Fruit fly (Drosophila melanogaster): Measurements from ENCODE around the gene CG11151.
A peak's percentile ranks its signal among the peaks of the same experiment; 100 is the strongest.

CG11151 gene

dm6 chrX:13787282-13787850 is 47.8 kb downstream of the CG11151 start (continued):
- TF ChIP-seq Doc2 (GFP tag; IDR thresholded peaks at IDR 0.05), result no peak
- TF ChIP-seq CG12942 (GFP tag; optimal IDR thresholded peaks at IDR 0.05), result no peak
- TF ChIP-seq CG6689 (GFP tag; IDR thresholded peaks at IDR 0.05), result no peak
- TF ChIP-seq exex (tag; optimal IDR thresholded peaks at IDR 0.05), result no peak
- no peak for TF ChIP-seq bigmax (GFP tag; optimal IDR thresholded peaks at IDR 0.05)
- no peak for TF ChIP-seq Ravus (GFP tag; IDR thresholded peaks at IDR 0.05)
- no peak for TF ChIP-seq CG10431 (GFP tag; optimal IDR thresholded peaks at IDR 0.05)
- TF ChIP-seq Oaz (GFP tag; IDR thresholded peaks at IDR 0.05), result no peak
- no peak for TF ChIP-seq caup (GFP tag; optimal IDR thresholded peaks at IDR 0.05; ENCODE audit: severe bottlenecking)
- peak; percentile 47; the same call in 2 of the 3 replicates for TF ChIP-seq row (GFP tag; IDR thresholded peaks at IDR 0.05)
- TF ChIP-seq CG10654 (GFP tag; optimal IDR thresholded peaks at IDR 0.05), result no peak
- no peak for TF ChIP-seq CG4730 (GFP tag; IDR thresholded peaks at IDR 0.05)
- peak; percentile 24 for TF ChIP-seq CG2712 (tag; optimal IDR thresholded peaks at IDR 0.05)
- TF ChIP-seq org-1 (GFP tag; optimal IDR thresholded peaks at IDR 0.05), result no peak
- TF ChIP-seq CG11560 (tag; IDR thresholded peaks at IDR 0.05), result no peak
- no peak for TF ChIP-seq CG12744 (GFP tag; optimal IDR thresholded peaks at IDR 0.05)
- TF ChIP-seq Poxn (GFP tag; IDR thresholded peaks at IDR 0.05), result no peak
- no peak for TF ChIP-seq Sry-β (GFP tag; optimal IDR thresholded peaks at IDR 0.05)
- no peak for TF ChIP-seq CG1602 (GFP tag; optimal IDR thresholded peaks at IDR 0.05)
- peak; percentile 88 for TF ChIP-seq nerfin-1 (tag; optimal IDR thresholded peaks at IDR 0.05)
- no peak for TF ChIP-seq salm (tag; optimal IDR thresholded peaks at IDR 0.05)
- TF ChIP-seq CG14050 (GFP tag; IDR thresholded peaks at IDR 0.05), result no peak
- TF ChIP-seq CG2678 (tag; optimal IDR thresholded peaks at IDR 0.05), result peak; percentile 31
- no peak for TF ChIP-seq CG2199 (GFP tag; IDR thresholded peaks at IDR 0.05)
- no peak for TF ChIP-seq Blimp-1 (GFP tag; optimal IDR thresholded peaks at IDR 0.05)
- no peak for TF ChIP-seq pum (GFP tag; optimal IDR thresholded peaks at IDR 0.05)
- no peak for TF ChIP-seq Dip3 (GFP tag; optimal IDR thresholded peaks at IDR 0.05)
- no peak for TF ChIP-seq CG18476 (GFP tag; optimal IDR thresholded peaks at IDR 0.05)
- TF ChIP-seq CG13775 (GFP tag; optimal IDR thresholded peaks at IDR 0.05), result no peak

dm6 chrX:13788973-13789682 is 49.6 kb downstream of the CG11151 start:
- TF ChIP-seq peb (GFP tag; IDR thresholded peaks at IDR 0.05) (peak; percentile 38; the same call in 1 of the 2 replicates), nmo (GFP tag; optimal IDR thresholded peaks at IDR 0.05) (peak; percentile 23), eve (GFP tag; optimal IDR thresholded peaks at IDR 0.05) (peak in 1 of 2 experiments; percentile 83), Lpt (GFP tag; optimal IDR thresholded peaks at IDR 0.05) (no peak), CG3407 (GFP tag; optimal IDR thresholded peaks at IDR 0.05) (no peak), usp (GFP tag; optimal IDR thresholded peaks at IDR 0.05) (no peak), CG13624 (GFP tag; optimal IDR thresholded peaks at IDR 0.05) (peak; percentile 9), NfI (GFP tag; optimal IDR thresholded peaks at IDR 0.05) (no peak), tll (GFP tag; optimal IDR thresholded peaks at IDR 0.05) (no peak), unc-4 (GFP tag; IDR thresholded peaks at IDR 0.05; ENCODE audit: partially characterized antibody) (no peak), CG9215 (GFP tag; IDR thresholded peaks at IDR 0.05) (0 out of 2 replicates have a peak, but pooled peaks have one; percentile 23), CG9609 (GFP tag; optimal IDR thresholded peaks at IDR 0.05) (no peak), CG1024 (GFP tag; IDR thresholded peaks at IDR 0.05) (no peak), seq (GFP tag; IDR thresholded peaks at IDR 0.05) (no peak), CG30020 (tag; optimal IDR thresholded peaks at IDR 0.05) (no peak), org-1 (GFP tag; optimal IDR thresholded peaks at IDR 0.05) (peak; percentile 16), CG12769 (tag; optimal IDR thresholded peaks at IDR 0.05) (peak; percentile 43), corto (GFP tag; optimal IDR thresholded peaks at IDR 0.05) (no peak), caup (GFP tag; optimal IDR thresholded peaks at IDR 0.05; ENCODE audit: severe bottlenecking) (peak; percentile 14), klu (GFP tag; IDR thresholded peaks at IDR 0.05) (no peak), NC2β (GFP tag; optimal IDR thresholded peaks at IDR 0.05) (no peak), CG2199 (GFP tag; IDR thresholded peaks at IDR 0.05) (no peak), CG4404 (GFP tag; IDR thresholded peaks at IDR 0.05) (no peak; the same call in 1 of the 2 replicates), jigr1 (GFP tag; IDR thresholded peaks at IDR 0.05) (no peak)
